Worm (Caenorhabditis elegans) whole organism, young adult: ENCODE data around the gene C45G9.9.

Experiments
- B0019.2 ChIP-seq: fragments of 200-800 bp; sonication (Bioruptor generic); conservative IDR thresholded peaks from 2 replicates; pipeline ENCODE4 v1.3.6; 2022; ENCODE audit warnings: missing genetic modification reagents, missing genetic modification characterization, missing compliant biosample characterization
- C06A6.2 ChIP-seq: fragments of 200-800 bp; sonication (Bioruptor generic); conservative IDR thresholded peaks from 2 replicates; pipeline ENCODE4 v1.3.6; 2022; ENCODE audit warnings: missing genetic modification characterization, missing compliant biosample characterization
- F22D6.2 ChIP-seq: sonication (generic microtip); optimal IDR thresholded peaks from 2 replicates; lab custom pipeline; 2016; ENCODE audit warnings: mild to moderate bottlenecking, missing genetic modification characterization, missing compliant biosample characterization
- F57C9.4 ChIP-seq: sonication (generic microtip); optimal IDR thresholded peaks from 2 replicates; lab custom pipeline; 2017; ENCODE audit warnings: mild to moderate bottlenecking, missing genetic modification characterization, missing compliant biosample characterization
- K12H6.12 ChIP-seq: fragments of 200-800 bp; sonication (Bioruptor generic); optimal IDR thresholded peaks from 2 replicates; lab custom pipeline; 2018; ENCODE audit warnings: mild to moderate bottlenecking, missing genetic modification characterization, missing compliant biosample characterization
- T07F8.4 ChIP-seq: sonication (generic microtip); optimal IDR thresholded peaks from 2 replicates; lab custom pipeline; 2016; ENCODE audit warnings: mild to moderate bottlenecking, missing genetic modification characterization, moderate library complexity, missing compliant biosample characterization
- Y53G8AR.9 ChIP-seq: fragments of 200-800 bp; sonication (Bioruptor generic); conservative IDR thresholded peaks from 2 replicates; pipeline ENCODE4 v1.3.6; 2022; ENCODE audit warnings: missing genetic modification reagents, missing genetic modification characterization, missing compliant biosample characterization
- ama-1 ChIP-seq, 3 experiments: fragments of 150-350 bp in 1 of 3; sonication (generic microtip) in 2 of 3; optimal IDR thresholded peaks; 2 replicates each; lab custom pipeline; 2014 to 2018; ENCODE audit warnings: missing biosample characterization in 2 of 3, missing genetic modification characterization in 2 of 3, missing genetic modification reagents in 2 of 3
- aptf-2 ChIP-seq: fragments of 200-800 bp; sonication (Bioruptor generic); conservative IDR thresholded peaks from 2 replicates; pipeline ENCODE4 v1.3.6; 2022; ENCODE audit warnings: missing genetic modification reagents, missing genetic modification characterization, missing compliant biosample characterization
- athp-1 ChIP-seq: sonication (generic microtip); optimal IDR thresholded peaks from 2 replicates; lab custom pipeline; 2017; ENCODE audit warnings: mild to moderate bottlenecking, missing genetic modification characterization, missing compliant biosample characterization
- attf-3 ChIP-seq: fragments of 200-800 bp; sonication (Bioruptor generic); conservative IDR thresholded peaks from 2 replicates; pipeline ENCODE4 v1.3.6; 2022; ENCODE audit warnings: missing genetic modification reagents, missing genetic modification characterization, missing compliant biosample characterization
- bed-1 ChIP-seq: fragments of 200-800 bp; sonication (Bioruptor generic); IDR thresholded peaks from 2 replicates; pipeline ENCODE4 v1.3.6; 2022; ENCODE audit warnings: missing genetic modification reagents, missing genetic modification characterization, missing compliant biosample characterization
- cebp-1 ChIP-seq, 2 experiments: fragments of 200-800 bp in 1 of 2; sonication (Bioruptor generic) in 1 of 2; sonication (generic microtip) in 1 of 2; IDR thresholded peaks in 1 of 2; optimal IDR thresholded peaks in 1 of 2; 2 replicates each; pipeline versions ENCODE4 v1.3.6 to Lab custom; 2017 to 2022; ENCODE audit warnings: missing compliant biosample characterization in 2 of 2, missing genetic modification characterization in 2 of 2, mild to moderate bottlenecking in 1 of 2, missing genetic modification reagents in 1 of 2, moderate library complexity in 1 of 2
- cebp-2 ChIP-seq: fragments of 200-800 bp; sonication (Bioruptor generic); IDR thresholded peaks from 2 replicates; pipeline ENCODE4 v1.3.6; 2022; ENCODE audit warnings: missing genetic modification characterization, missing compliant biosample characterization
- ceh-79 ChIP-seq: sonication (generic microtip); optimal IDR thresholded peaks from 2 replicates; lab custom pipeline; 2017; ENCODE audit warnings: mild to moderate bottlenecking, missing genetic modification characterization, missing compliant biosample characterization
- dpff-1 ChIP-seq: sonication (generic microtip); optimal IDR thresholded peaks from 2 replicates; lab custom pipeline; 2017; ENCODE audit warnings: mild to moderate bottlenecking, missing genetic modification characterization, missing compliant biosample characterization
- efl-1 ChIP-seq: fragments of 150-350 bp; optimal IDR thresholded peaks from 2 replicates; lab custom pipeline; 2014; ENCODE audit warnings: missing biosample characterization, missing genetic modification reagents, missing genetic modification characterization
- egl-18 ChIP-seq: fragments of 200-800 bp; sonication (Bioruptor generic); IDR thresholded peaks from 2 replicates; pipeline ENCODE4 v1.3.6; 2022; ENCODE audit warnings: missing genetic modification reagents, missing genetic modification characterization, missing compliant biosample characterization
- egl-44 ChIP-seq: fragments of 200-800 bp; sonication (Bioruptor generic); IDR thresholded peaks from 2 replicates; pipeline ENCODE4 v1.3.6; 2022; ENCODE audit warnings: missing genetic modification reagents, missing genetic modification characterization, missing compliant biosample characterization
- egrh-3 ChIP-seq: fragments of 200-800 bp; sonication (Bioruptor generic); IDR thresholded peaks from 2 replicates; pipeline ENCODE4 v1.3.6; 2022; ENCODE audit warnings: missing genetic modification reagents, missing genetic modification characterization, missing compliant biosample characterization
- gei-17 ChIP-seq: fragments of 200-800 bp; sonication (Bioruptor generic); optimal IDR thresholded peaks from 2 replicates; lab custom pipeline; 2018; ENCODE audit warnings: mild to moderate bottlenecking, missing genetic modification characterization, missing compliant biosample characterization
- hlh-26 ChIP-seq: fragments of 200-800 bp; sonication (Bioruptor generic); conservative IDR thresholded peaks from 2 replicates; pipeline ENCODE4 v1.3.6; 2022; ENCODE audit warnings: missing genetic modification reagents, missing genetic modification characterization, missing compliant biosample characterization
- hrde-1 ChIP-seq: sonication (generic microtip); optimal IDR thresholded peaks from 2 replicates; lab custom pipeline; 2016; ENCODE audit warnings: missing genetic modification characterization, mild to moderate bottlenecking, missing compliant biosample characterization, moderate library complexity, missing genotype, missing genetic modification reagents, borderline replicate concordance
- let-526 ChIP-seq: fragments of 200-800 bp; sonication (Bioruptor generic); IDR thresholded peaks from 2 replicates; pipeline ENCODE4 v1.3.6; 2022; ENCODE audit warnings: missing genetic modification reagents, missing genetic modification characterization, missing compliant biosample characterization
- let-607 ChIP-seq, 2 experiments: fragments of 200-800 bp in 1 of 2; sonication (Bioruptor generic) in 1 of 2; sonication (generic microtip) in 1 of 2; optimal IDR thresholded peaks; 2 replicates each; lab custom pipeline; 2016 to 2018; ENCODE audit warnings: mild to moderate bottlenecking in 2 of 2, missing compliant biosample characterization in 2 of 2, missing genetic modification characterization in 2 of 2, moderate library complexity in 2 of 2, missing genotype in 1 of 2
- lin-35 ChIP-seq, 3 experiments: fragments of 150-350 bp in 2 of 3; sonication (generic microtip) in 1 of 3; optimal IDR thresholded peaks; 2 replicates each; lab custom pipeline; 2014 to 2018; ENCODE audit warnings: missing biosample characterization in 3 of 3, missing genetic modification characterization in 3 of 3, missing genetic modification reagents in 3 of 3
- madf-8 ChIP-seq: fragments of 200-800 bp; sonication (Bioruptor generic); conservative IDR thresholded peaks from 2 replicates; pipeline ENCODE4 v1.3.6; 2022; ENCODE audit warnings: missing genetic modification reagents, missing genetic modification characterization, missing compliant biosample characterization
- nfya-1 ChIP-seq: sonication (generic microtip); optimal IDR thresholded peaks from 2 replicates; lab custom pipeline; 2017; ENCODE audit warnings: antibody characterized with exemption, missing compliant biosample characterization, missing genetic modification characterization, borderline replicate concordance; ENCODE audit not compliant: insufficient read depth
- nfyb-1 ChIP-seq: fragments of 200-800 bp; sonication (Bioruptor generic); IDR thresholded peaks from 2 replicates; pipeline ENCODE4 v1.3.6; 2022; ENCODE audit warnings: missing genetic modification reagents, missing genetic modification characterization, missing compliant biosample characterization
- nhr-179 ChIP-seq: sonication (generic microtip); optimal IDR thresholded peaks from 2 replicates; lab custom pipeline; 2016; ENCODE audit warnings: mild to moderate bottlenecking, missing genetic modification characterization, missing compliant biosample characterization
- nhr-27 ChIP-seq: fragments of 200-800 bp; sonication (Bioruptor generic); optimal IDR thresholded peaks from 2 replicates; lab custom pipeline; 2018; ENCODE audit warnings: mild to moderate bottlenecking, missing genetic modification characterization, moderate library complexity, missing compliant biosample characterization
- rcor-1 ChIP-seq: fragments of 200-800 bp; sonication (Bioruptor generic); IDR thresholded peaks from 2 replicates; pipeline ENCODE4 v1.3.6; 2022; ENCODE audit warnings: missing genetic modification reagents, missing genetic modification characterization, missing compliant biosample characterization
- snpc-1.3 ChIP-seq: sonication (generic microtip); optimal IDR thresholded peaks from 2 replicates; lab custom pipeline; 2017; ENCODE audit warnings: missing genetic modification characterization, mild to moderate bottlenecking, missing compliant biosample characterization, antibody characterized with exemption, moderate library complexity, missing genotype, missing genetic modification reagents; ENCODE audit not compliant: insufficient read depth
- snpc-3.4 ChIP-seq: sonication (generic microtip); optimal IDR thresholded peaks from 2 replicates; lab custom pipeline; 2017; ENCODE audit warnings: missing genetic modification characterization, mild to moderate bottlenecking, missing compliant biosample characterization, antibody characterized with exemption, moderate library complexity, missing genotype, missing genetic modification reagents
- snpc-4 ChIP-seq, 5 experiments: fragments of 150-350 bp in 1 of 5; sonication (generic microtip) in 4 of 5; optimal IDR thresholded peaks; 2 replicates each; lab custom pipeline; 2014 to 2018; ENCODE audit warnings: missing genetic modification characterization in 5 of 5, missing biosample characterization in 3 of 5, antibody characterized with exemption in 2 of 5, mild to moderate bottlenecking in 2 of 5, missing compliant biosample characterization in 2 of 5, missing genotype in 2 of 5, moderate library complexity in 2 of 5, missing genetic modification reagents in 1 of 5
- xnd-1 ChIP-seq: sonication (generic microtip); optimal IDR thresholded peaks from 2 replicates; lab custom pipeline; 2016; ENCODE audit warnings: missing genotype, missing genetic modification reagents, missing genetic modification characterization, missing compliant biosample characterization

The C45G9.9 gene

DNA sequence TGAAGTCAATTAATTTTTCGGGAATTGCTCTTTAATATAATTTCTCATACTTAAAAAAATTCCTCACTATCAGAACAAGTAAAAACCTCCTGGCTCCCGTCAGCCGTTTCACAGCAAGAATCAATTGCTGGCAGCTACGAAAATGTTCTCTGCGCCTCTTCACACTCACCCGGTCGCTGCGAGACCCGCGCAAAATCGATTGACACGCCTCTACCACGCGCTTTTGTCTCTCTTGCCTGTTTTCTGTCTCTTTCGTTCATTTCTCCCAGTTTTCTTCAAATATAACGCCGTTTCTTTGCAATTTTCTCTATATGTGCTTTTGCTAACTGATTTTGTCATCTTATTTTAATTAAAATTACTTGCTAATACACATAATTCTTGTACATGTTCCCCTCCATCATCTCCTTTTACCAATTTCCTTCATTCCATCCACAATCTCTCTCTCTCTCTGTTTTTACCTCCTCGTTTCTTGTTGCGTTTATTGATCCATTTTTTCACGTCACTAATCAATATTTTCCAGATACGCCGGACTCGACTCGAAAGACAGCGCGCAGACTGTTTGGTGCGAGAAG, 31.1 kb downstream of the C45G9.9 start, which contains the start of gene pcf-11 (continued):
- TF ChIP-seq snpc-1.3 (tag; lab: Kevin White, UChicago) (peak; percentile 12), bed-1 (GFP tag; lab: Robert Waterston, UW) (no peak), nfya-1 (no peak), hrde-1 (tag; lab: Kevin White, UChicago) (no peak), athp-1 (tag; lab: Kevin White, UChicago) (no peak), egl-44 (GFP tag; lab: Robert Waterston, UW) (no peak), B0019.2 (no peak)

DNA sequence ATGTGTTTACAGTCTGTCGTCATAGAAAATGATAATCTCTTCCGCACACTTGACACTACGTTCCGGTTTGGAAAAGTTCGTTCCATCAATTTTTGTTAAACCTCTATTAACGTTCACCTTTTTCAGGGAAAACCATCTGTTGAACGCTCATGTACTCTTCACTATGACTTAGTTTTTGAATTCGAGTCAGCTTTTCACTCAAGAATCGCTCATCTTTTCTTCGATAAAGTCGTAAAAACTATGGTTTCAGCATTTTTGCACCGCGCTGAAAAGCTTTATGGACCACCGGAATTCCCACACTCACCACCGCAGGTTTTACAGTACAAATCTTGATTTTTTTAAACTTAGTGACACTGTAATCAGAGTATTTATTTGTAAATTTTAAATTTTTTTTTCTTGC, 32.0 kb downstream of the C45G9.9 start:
- TF ChIP-seq ama-1 (optimal IDR thresholded peaks at IDR 0.05; lab: Kevin White, UChicago) (peak; percentile 43), ama-1 (GFP tag; optimal IDR thresholded peaks at IDR 0.05; lab: Kevin White, UChicago) (no peak), lin-35 (GFP tag; optimal IDR thresholded peaks at IDR 0.05; lab: Kevin White, UChicago) (peak in 1 of 3 experiments; percentile 4), nfyb-1 (GFP tag; lab: Robert Waterston, UW) (0 out of 2 replicates have a peak, but pooled peaks have one; percentile 12), F22D6.2 (tag; lab: Kevin White, UChicago) (no peak)

DNA sequence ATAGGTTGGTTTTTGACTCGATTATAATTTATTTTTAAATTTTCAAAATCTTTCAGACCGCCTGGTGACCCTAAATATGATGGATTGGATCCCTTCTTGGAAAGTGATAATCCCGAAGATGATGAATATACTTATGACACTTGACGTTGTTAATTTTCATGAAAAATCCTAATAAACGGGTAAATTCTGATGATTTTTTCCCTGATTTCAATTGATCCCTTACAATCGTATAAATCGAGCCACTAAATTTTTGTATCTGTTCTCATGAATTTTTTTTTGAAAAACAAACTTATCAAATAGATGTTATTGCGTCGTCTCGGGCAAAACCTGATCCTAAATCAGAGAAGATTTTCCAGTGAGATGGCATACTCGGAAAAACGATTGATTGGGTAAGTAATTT, 32.6 kb downstream of the C45G9.9 start, which contains the start of gene R144.13:
R144.13 (plus strand) TSS at position 301 of the 400 bp plus-strand sequence.
- TF ChIP-seq madf-8 (GFP tag; lab: Robert Waterston, UW) (no peak), efl-1 (no peak), hlh-26 (GFP tag; lab: Robert Waterston, UW) (no peak), let-607 (tag; optimal IDR thresholded peaks at IDR 0.05; lab: Kevin White, UChicago) (no peak)

DNA sequence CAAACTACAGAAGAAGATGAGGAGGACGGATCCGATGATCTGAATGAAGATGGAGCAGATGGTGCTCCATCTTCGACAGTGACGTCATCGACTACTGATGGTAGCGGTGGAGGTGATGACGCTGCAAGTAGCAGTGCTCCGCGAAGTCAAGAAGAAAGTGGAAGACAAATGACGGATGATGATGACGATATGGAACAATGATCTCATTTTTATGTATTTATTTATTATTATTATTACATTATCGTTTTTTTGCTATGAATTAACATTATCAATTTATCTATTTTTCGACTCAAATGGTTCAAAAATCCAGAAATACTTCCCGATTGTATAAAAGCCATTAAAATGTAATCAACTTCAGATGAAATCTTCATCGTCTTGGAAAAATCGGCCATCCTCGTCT, 33.9 kb downstream of the C45G9.9 start, which contains the start of gene R144.3:
R144.3 (plus strand) TSS at position 301 of the 400 bp plus-strand sequence.
- TF ChIP-seq dpff-1 (no peak), egrh-3 (no peak)

DNA sequence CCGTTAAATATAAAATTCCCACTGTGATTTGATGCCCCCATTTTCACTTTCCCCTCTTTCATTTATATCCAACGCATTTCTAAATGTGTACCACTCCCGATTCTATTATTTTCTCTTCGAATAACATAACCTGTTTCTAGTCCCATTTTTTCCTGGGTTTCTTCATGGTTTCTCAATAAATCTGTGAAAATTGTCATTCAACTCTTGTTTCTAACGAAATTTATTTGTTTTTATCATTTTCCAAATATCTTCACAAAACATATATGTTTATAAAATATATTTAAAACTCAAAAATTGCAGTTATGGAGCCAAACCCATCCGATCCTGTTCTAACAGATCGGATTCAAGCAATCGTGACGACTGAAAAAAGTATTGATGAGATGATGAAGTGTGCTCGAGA, 34.7 kb downstream of the C45G9.9 start, which contains the start of gene mdt-11:
mdt-11 (plus strand) TSS at position 301 of the 400 bp plus-strand sequence.
- no peak for TF ChIP-seq egl-18
- no peak for TF ChIP-seq hlh-26 (GFP tag; lab: Robert Waterston, UW)

DNA sequence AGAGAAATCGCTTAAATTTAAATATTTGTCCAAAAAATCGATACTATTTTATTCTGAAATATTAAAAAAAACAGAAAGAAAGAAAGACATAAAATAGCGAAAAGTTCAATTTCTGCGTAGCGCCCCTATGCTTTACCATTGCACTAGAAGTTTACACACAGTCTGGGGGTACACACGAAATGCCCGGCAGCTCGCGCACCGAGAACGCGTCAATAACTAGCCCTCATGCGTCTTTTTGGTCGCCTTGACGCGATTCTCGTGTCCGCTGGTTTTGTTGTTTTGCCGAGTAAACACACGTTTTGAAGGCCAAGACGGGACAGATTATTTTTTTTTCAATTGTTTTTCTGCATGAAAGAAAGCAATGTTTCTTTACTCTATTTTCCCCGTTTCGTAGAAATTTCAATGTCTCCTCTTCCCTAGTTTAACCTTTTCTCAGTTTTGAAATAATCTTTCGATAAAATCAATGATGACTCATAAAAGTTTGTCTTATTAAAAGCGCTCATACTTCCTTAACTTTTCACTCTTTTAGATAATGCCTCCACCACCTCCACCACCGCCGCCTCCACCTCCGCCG, 37.4 kb downstream of the C45G9.9 start, which contains the start of gene wip-1:
wip-1 (plus strand) TSS at position 524 of the 574 bp plus-strand sequence.
- TF ChIP-seq F57C9.4 (tag; lab: Kevin White, UChicago) = no peak
- TF ChIP-seq nhr-179 (tag; lab: Kevin White, UChicago) = no peak
- peak; percentile 85 for TF ChIP-seq gei-17 (GFP tag; lab: Kevin White, UChicago)
- TF ChIP-seq cebp-2 (GFP tag; lab: Robert Waterston, UW) = peak; percentile 81; the same call in 1 of the 2 replicates
- peak; percentile 98 for TF ChIP-seq Y53G8AR.9 (GFP tag; lab: Robert Waterston, UW)
- TF ChIP-seq attf-3 (GFP tag; lab: Robert Waterston, UW) = peak; percentile 82
- TF ChIP-seq aptf-2 (GFP tag; lab: Robert Waterston, UW) = peak; percentile 79
- TF ChIP-seq K12H6.12 (tag; lab: Kevin White, UChicago) = peak; percentile 97
- TF ChIP-seq xnd-1 (tag; lab: Kevin White, UChicago) = peak; percentile 86
- peak; percentile 98 for TF ChIP-seq rcor-1 (GFP tag; lab: Robert Waterston, UW)
- TF ChIP-seq let-526 = peak; percentile 91
- TF ChIP-seq cebp-1 (GFP tag; IDR thresholded peaks at IDR 0.05; lab: Robert Waterston, UW) = peak; percentile 90
- peak; percentile 97 for TF ChIP-seq cebp-1 (tag; optimal IDR thresholded peaks at IDR 0.05; lab: Kevin White, UChicago)
- TF ChIP-seq T07F8.4 (tag; lab: Kevin White, UChicago) = peak; percentile 88
- TF ChIP-seq C06A6.2 (GFP tag; lab: Robert Waterston, UW) = peak; percentile 93
- TF ChIP-seq ceh-79 (tag; lab: Kevin White, UChicago) = peak; percentile 70
- TF ChIP-seq snpc-4 (GFP tag; optimal IDR thresholded peaks at IDR 0.05; lab: Kevin White, UChicago) = peak; percentile 80
- peak; percentile 86 to 93 (median 90) for TF ChIP-seq snpc-4 (tag; optimal IDR thresholded peaks at IDR 0.05; lab: Kevin White, UChicago)
- TF ChIP-seq snpc-3.4 (tag; lab: Kevin White, UChicago) = peak; percentile 96
- peak; percentile 72 for TF ChIP-seq nhr-27
